Worm (Caenorhabditis elegans): ENCODE measurements around the gene F44B9.2.

ce11 chrIII:7981233-7981632 lies 41.0 kb upstream of the F44B9.2 start:
- no peak for TF ChIP-seq ama-1 (optimal IDR thresholded peaks at IDR 0.05)
- TF ChIP-seq aly-2 (tag; optimal IDR thresholded peaks at IDR 0.05): no peak
- no peak for TF ChIP-seq zag-1 (tag; optimal IDR thresholded peaks at IDR 0.05)
- no peak for TF ChIP-seq lin-39 (tag; optimal IDR thresholded peaks at IDR 0.05)
- TF ChIP-seq mab-5 (tag; optimal IDR thresholded peaks at IDR 0.05): no peak
- TF ChIP-seq nhr-77 (tag; optimal IDR thresholded peaks at IDR 0.05): no peak
- TF ChIP-seq nhr-237 (tag; optimal IDR thresholded peaks at IDR 0.05): no peak
- no peak for TF ChIP-seq nhr-6 (tag; optimal IDR thresholded peaks at IDR 0.05)
- TF ChIP-seq nhr-10 (tag; optimal IDR thresholded peaks at IDR 0.05): no peak
- TF ChIP-seq unc-55 (GFP tag; optimal IDR thresholded peaks at IDR 0.05): no peak
- TF ChIP-seq Y55F3AM.14 (GFP tag; optimal IDR thresholded peaks at IDR 0.05): no peak
- no peak for TF ChIP-seq unc-39 (tag; optimal IDR thresholded peaks at IDR 0.05)

Data from whole organism, L2 larva.